Fruit fly (Drosophila melanogaster) whole organism, wandering third instar larva: ENCODE results near the gene Mkp.

Experiments
- CG32264 ChIP-seq: fragments of 200-800 bp; sonication (Bioruptor generic); optimal IDR thresholded peaks from 2 replicates; lab custom pipeline; 2016; ENCODE audit warnings: missing biosample characterization, missing genetic modification characterization
- Dfd ChIP-seq: fragments of >200 bp; optimal IDR thresholded peaks from 2 replicates; lab custom pipeline; 2017; ENCODE audit warnings: missing biosample characterization, missing genetic modification characterization
- Hnf4 ChIP-seq: fragments of 200-800 bp; sonication (Bioruptor generic); optimal IDR thresholded peaks from 2 replicates; lab custom pipeline; 2016; ENCODE audit warnings: missing biosample characterization, mild to moderate bottlenecking, missing genetic modification characterization
- Sp1 ChIP-seq: fragments of 200-800 bp; sonication (Bioruptor generic); optimal IDR thresholded peaks from 3 replicates; lab custom pipeline; 2019; ENCODE audit warnings: missing biosample characterization, mild to moderate bottlenecking, missing genetic modification characterization, moderate library complexity
- br ChIP-seq: fragments of 200-800 bp; sonication (Bioruptor generic); optimal IDR thresholded peaks from 2 replicates; lab custom pipeline; 2016; ENCODE audit warnings: missing biosample characterization, missing genetic modification characterization
- ey ChIP-seq: fragments of 200-800 bp; sonication (Bioruptor generic); optimal IDR thresholded peaks from 2 replicates; lab custom pipeline; 2016; ENCODE audit warnings: missing biosample characterization, missing genetic modification characterization
- jim ChIP-seq: fragments of 175-275, 200-325 bp; sonication (Bioruptor generic); optimal IDR thresholded peaks from 2 replicates; lab custom pipeline; 2016; ENCODE audit warnings: missing biosample characterization, mild to moderate bottlenecking, missing genetic modification characterization
- rgr ChIP-seq: fragments of 200-800 bp; sonication (Bioruptor generic); optimal IDR thresholded peaks from 3 replicates; lab custom pipeline; 2016; ENCODE audit warnings: missing biosample characterization, mild to moderate bottlenecking, missing genetic modification characterization
- tai ChIP-seq: sonication (Bioruptor generic); optimal IDR thresholded peaks from 2 replicates; lab custom pipeline; 2016; ENCODE audit warnings: missing biosample characterization, missing genetic modification characterization

DNA sequence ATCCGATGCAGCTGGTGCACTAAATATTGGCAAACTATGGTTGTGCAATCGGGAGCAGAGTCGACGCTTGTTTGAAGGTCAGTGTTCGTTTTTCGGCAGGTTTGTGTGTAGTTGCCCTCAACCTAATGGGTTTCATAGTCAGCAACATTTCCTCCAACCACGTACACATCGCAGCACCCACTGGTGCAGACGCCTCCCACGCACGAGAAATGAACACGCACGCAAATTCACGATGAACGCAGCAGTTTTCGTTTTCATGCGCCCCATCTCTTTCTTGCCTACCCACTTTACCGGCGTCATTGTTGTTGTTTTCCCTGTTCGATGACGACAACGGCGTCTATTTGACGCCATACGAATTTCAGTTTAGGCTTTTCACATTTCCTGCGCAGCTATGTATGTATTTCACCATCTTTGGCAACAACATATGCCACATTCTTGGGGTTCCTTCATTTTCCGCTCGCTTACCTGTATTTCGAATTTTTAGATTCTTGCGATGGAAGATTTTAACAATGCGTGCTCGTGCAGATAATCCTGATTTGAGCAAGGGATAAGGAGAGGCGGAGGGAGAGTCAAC is 46.7 kb downstream of the Mkp start:
- TF ChIP-seq Sp1 (GFP tag; lab: Kevin White, UChicago): no peak
- no peak for TF ChIP-seq ey
- no peak for TF ChIP-seq br (GFP tag; lab: Kevin White, UChicago)
- no peak for TF ChIP-seq Dfd (GFP tag; lab: Kevin White, UChicago)
- TF ChIP-seq rgr (GFP tag; lab: Kevin White, UChicago): no peak
- TF ChIP-seq Hnf4 (GFP tag; lab: Kevin White, UChicago): no peak
- no peak for TF ChIP-seq CG32264 (GFP tag; lab: Kevin White, UChicago)
- no peak for TF ChIP-seq jim (GFP tag; lab: Kevin White, UChicago)
- TF ChIP-seq tai (GFP tag; lab: Kevin White, UChicago): no peak
